Worm (Caenorhabditis elegans): ENCODE data around the gene sars-1.
A peak's percentile ranks its signal among the peaks of the same experiment; 100 is the strongest.

Gene sars-1

ce11 chrIV:9998487-9999218, 4.9 kb upstream of the sars-1 start, which contains the start of gene pyp-1 (continued):
- TF ChIP-seq fos-1 (tag; optimal IDR thresholded peaks at IDR 0.05), result no peak
- peak; percentile 5 for TF ChIP-seq dpl-1 (GFP tag; optimal IDR thresholded peaks at IDR 0.05)
- TF ChIP-seq ctbp-1 (GFP tag; IDR thresholded peaks at IDR 0.05), result no peak
- no peak for TF ChIP-seq zip-2 (tag; optimal IDR thresholded peaks at IDR 0.05)
- TF ChIP-seq Y105C5A.15 (GFP tag; IDR thresholded peaks at IDR 0.05), result no peak
- no peak for TF ChIP-seq ZK337.2 (GFP tag; IDR thresholded peaks at IDR 0.05)
- TF ChIP-seq zfp-2 (tag; optimal IDR thresholded peaks at IDR 0.05), result no peak
- no peak for TF ChIP-seq D1046.2 (GFP tag; IDR thresholded peaks at IDR 0.05)
- no peak for TF ChIP-seq sdz-12 (GFP tag; optimal IDR thresholded peaks at IDR 0.05)
- TF ChIP-seq T20F7.1 (GFP tag; optimal IDR thresholded peaks at IDR 0.05), result no peak
- no peak for TF ChIP-seq gei-8 (GFP tag; optimal IDR thresholded peaks at IDR 0.05)

ce11 chrIV:10001748-10002147, 1.8 kb upstream of the sars-1 start, which contains the start of gene C47E12.3:
C47E12.3 (minus strand) TSS chrIV:10001848.
- TF ChIP-seq dmd-6 (GFP tag; IDR thresholded peaks at IDR 0.05) (no peak), mdt-29 (GFP tag; IDR thresholded peaks at IDR 0.05) (no peak), attf-4 (tag; optimal IDR thresholded peaks at IDR 0.05) (no peak), ZK546.5 (tag; optimal IDR thresholded peaks at IDR 0.05) (no peak), lin-13 (GFP tag; optimal IDR thresholded peaks at IDR 0.05) (no peak), Y48G9A.11 (GFP tag; IDR thresholded peaks at IDR 0.05) (no peak), ces-1 (GFP tag; optimal IDR thresholded peaks at IDR 0.05) (no peak)

DNA sequence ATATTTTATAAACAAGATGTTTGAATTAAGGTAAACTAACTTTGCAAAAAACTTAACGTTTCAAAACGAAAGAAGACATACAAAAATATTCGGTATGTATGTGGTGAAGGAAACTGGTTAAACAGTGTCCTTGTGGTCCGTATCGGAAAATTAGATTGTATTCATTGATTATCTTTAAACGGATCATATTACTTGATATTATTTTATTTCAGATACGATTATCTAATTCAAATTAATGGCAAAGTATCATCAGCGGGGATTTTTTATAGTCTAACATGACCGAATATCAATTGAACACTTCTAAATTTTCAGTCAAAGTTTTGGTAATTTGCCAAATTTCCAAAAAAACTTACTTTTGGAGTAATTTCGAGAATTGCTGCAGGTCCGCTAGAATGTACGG, 3.3 kb downstream of the sars-1 start, which contains the start of gene C47E12.13:
Gene C47E12.13 (minus strand): TSS at position 101 of the 400 bp plus-strand sequence.
- TF ChIP-seq F37D6.2 (tag; optimal IDR thresholded peaks at IDR 0.05), result no peak
- TF ChIP-seq fkh-10 (GFP tag; optimal IDR thresholded peaks at IDR 0.05), result no peak
- no peak for TF ChIP-seq sdz-12 (GFP tag; optimal IDR thresholded peaks at IDR 0.05)
- TF ChIP-seq lin-15B (tag; optimal IDR thresholded peaks at IDR 0.05), result no peak
- no peak for TF ChIP-seq dpl-1 (GFP tag; optimal IDR thresholded peaks at IDR 0.05)
- TF ChIP-seq egl-43 (GFP tag; IDR thresholded peaks at IDR 0.05), result no peak
- no peak for TF ChIP-seq vab-7 (GFP tag; IDR thresholded peaks at IDR 0.05)
- no peak for TF ChIP-seq nhr-41 (GFP tag; IDR thresholded peaks at IDR 0.05)
- no peak for TF ChIP-seq daf-12 (tag; optimal IDR thresholded peaks at IDR 0.05)
- no peak for TF ChIP-seq aly-2 (tag; optimal IDR thresholded peaks at IDR 0.05)
- no peak for TF ChIP-seq zfp-2 (tag; optimal IDR thresholded peaks at IDR 0.05)
- no peak for TF ChIP-seq hmg-1.1 (GFP tag; IDR thresholded peaks at IDR 0.05)
- no peak for TF ChIP-seq lim-7 (GFP tag; IDR thresholded peaks at IDR 0.05)
- no peak for TF ChIP-seq ama-1 (optimal IDR thresholded peaks at IDR 0.05)
- TF ChIP-seq dve-1 (tag; optimal IDR thresholded peaks at IDR 0.05; ENCODE audit: insufficient read depth), result no peak
- no peak for TF ChIP-seq tag-97 (GFP tag; IDR thresholded peaks at IDR 0.05)
- TF ChIP-seq ceh-62 (tag; optimal IDR thresholded peaks at IDR 0.05), result no peak
- TF ChIP-seq aha-1 (tag), result no peak
- no peak for TF ChIP-seq nhr-11 (tag; optimal IDR thresholded peaks at IDR 0.05)

DNA sequence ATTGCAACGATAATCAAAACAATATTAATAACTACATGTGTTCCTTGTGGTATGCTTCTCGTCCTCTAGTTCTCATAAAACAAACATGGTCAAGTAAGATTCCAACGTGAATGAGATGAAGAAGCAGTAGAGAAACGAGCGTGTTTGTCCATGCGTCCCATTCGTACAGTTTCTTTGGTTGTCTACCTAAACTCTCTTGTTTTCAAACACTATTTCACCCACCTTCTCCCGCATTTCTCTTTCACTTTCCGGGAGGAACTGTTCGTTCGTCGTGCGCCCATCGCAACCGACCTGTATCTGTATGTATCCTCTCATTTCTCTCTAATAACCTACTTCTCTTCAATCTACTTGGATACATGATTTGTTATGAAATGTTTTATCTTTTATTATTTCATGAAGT, 4.2 kb downstream of the sars-1 start:
- TF ChIP-seq madf-9 (GFP tag; conservative IDR thresholded peaks at IDR 0.05) (no peak), madf-5 (GFP tag; IDR thresholded peaks at IDR 0.05) (0 out of 4 replicates have a peak, but pooled peaks of 1 of the 2 experiments have one; percentile 16), egl-43 (GFP tag; IDR thresholded peaks at IDR 0.05) (no peak), ceh-32 (tag; optimal IDR thresholded peaks at IDR 0.05; ENCODE audit: poor library complexity) (no peak), lin-29 (GFP tag; IDR thresholded peaks at IDR 0.05) (no peak), F26F4.8 (GFP tag; conservative IDR thresholded peaks at IDR 0.05) (no peak), Y75B8A.6 (GFP tag; IDR thresholded peaks at IDR 0.05) (no peak), pqm-1 (tag; optimal IDR thresholded peaks at IDR 0.05) (no peak), lin-1 (GFP tag; IDR thresholded peaks at IDR 0.05) (no peak), D1046.2 (GFP tag; IDR thresholded peaks at IDR 0.05) (no peak), mdt-29 (GFP tag; IDR thresholded peaks at IDR 0.05) (no peak), mes-2 (tag; optimal IDR thresholded peaks at IDR 0.05; ENCODE audit: poor library complexity, severe bottlenecking) (peak; percentile 30), mdl-1 (tag; optimal IDR thresholded peaks at IDR 0.05) (peak; percentile 18 to 81), dmd-9 (GFP tag; IDR thresholded peaks at IDR 0.05) (no peak), nhr-25 (tag; optimal IDR thresholded peaks at IDR 0.05; ENCODE audit: borderline replicate concordance, insufficient read depth) (no peak), T20F7.1 (GFP tag; optimal IDR thresholded peaks at IDR 0.05) (no peak), snpc-4 (tag; optimal IDR thresholded peaks at IDR 0.05) (no peak)

Measured in whole organism, L4 larva.